Fruit fly (Drosophila melanogaster): Measurements from ENCODE around the gene CG43091.

CG43091 gene

dm6 chr3R:22745432-22745831 lies 23.1 kb downstream of the CG43091 start, which contains the start of the genes vret and HP1c (continued):
- TF ChIP-seq unpg (GFP tag; optimal IDR thresholded peaks at IDR 0.05) (no peak), gt (GFP tag; IDR thresholded peaks at IDR 0.05) (no peak), CG3838 (GFP tag; optimal IDR thresholded peaks at IDR 0.05) (no peak), Hand (GFP tag; optimal IDR thresholded peaks at IDR 0.05) (no peak), CG7963 (GFP tag; IDR thresholded peaks at IDR 0.05; ENCODE audit: partially characterized antibody) (0 out of 3 replicates have a peak, but pooled peaks have one; percentile 13), Side (GFP tag; optimal IDR thresholded peaks at IDR 0.05) (no peak), tio (GFP tag; optimal IDR thresholded peaks at IDR 0.05) (no peak), fd3F (GFP tag; optimal IDR thresholded peaks at IDR 0.05) (no peak), Mad (GFP tag; optimal IDR thresholded peaks at IDR 0.05) (no peak), gro (GFP tag; optimal IDR thresholded peaks at IDR 0.05) (no peak), CG17328 (GFP tag; IDR thresholded peaks at IDR 0.05) (no peak), Optix (GFP tag; IDR thresholded peaks at IDR 0.05) (no peak), CG10959 (GFP tag; IDR thresholded peaks at IDR 0.05) (no peak), phol (tag; optimal IDR thresholded peaks at IDR 0.05) (peak; percentile 23), CG18599 (GFP tag; optimal IDR thresholded peaks at IDR 0.05) (no peak), CTCF (GFP tag; optimal IDR thresholded peaks at IDR 0.05) (peak; percentile 42), cas (GFP tag; IDR thresholded peaks at IDR 0.05) (no peak), ATbp (GFP tag; optimal IDR thresholded peaks at IDR 0.05) (no peak), CG12942 (GFP tag; optimal IDR thresholded peaks at IDR 0.05) (no peak), B-H2 (GFP tag; optimal IDR thresholded peaks at IDR 0.05) (no peak), CG3847 (GFP tag; IDR thresholded peaks at IDR 0.05) (peak; percentile 59), zen2 (GFP tag; IDR thresholded peaks at IDR 0.05; ENCODE audit: partially characterized antibody) (no peak), crol (GFP tag; IDR thresholded peaks at IDR 0.05) (no peak), wor (GFP tag; IDR thresholded peaks at IDR 0.05) (no peak), CG15696 (tag; optimal IDR thresholded peaks at IDR 0.05) (no peak), esg (GFP tag; conservative IDR thresholded peaks at IDR 0.05) (no peak), Rfx (GFP tag; IDR thresholded peaks at IDR 0.05) (no peak), CG10147 (GFP tag; optimal IDR thresholded peaks at IDR 0.05) (no peak), Jarid2 (GFP tag; optimal IDR thresholded peaks at IDR 0.05) (no peak), fd96Cb (tag; optimal IDR thresholded peaks at IDR 0.05) (no peak), Mes4 (GFP tag; optimal IDR thresholded peaks at IDR 0.05) (no peak), ind (GFP tag; optimal IDR thresholded peaks at IDR 0.05) (no peak), CG14860 (GFP tag; IDR thresholded peaks at IDR 0.05; ENCODE audit: partially characterized antibody) (no peak), dan (GFP tag; IDR thresholded peaks at IDR 0.05) (no peak), CG10462 (GFP tag; optimal IDR thresholded peaks at IDR 0.05) (no peak), CG30403 (GFP tag; optimal IDR thresholded peaks at IDR 0.05) (no peak), Dad (GFP tag; optimal IDR thresholded peaks at IDR 0.05) (no peak), CG14441 (GFP tag; IDR thresholded peaks at IDR 0.05) (no peak), Dip2 (GFP tag; IDR thresholded peaks at IDR 0.05) (no peak), ftz-f1 (GFP tag; optimal IDR thresholded peaks at IDR 0.05) (no peak), Oli (tag; optimal IDR thresholded peaks at IDR 0.05) (no peak), CG7928 (GFP tag; optimal IDR thresholded peaks at IDR 0.05) (no peak), dmrt99B (tag; optimal IDR thresholded peaks at IDR 0.05) (no peak), CG33557 (GFP tag; optimal IDR thresholded peaks at IDR 0.05) (no peak), lmd (GFP tag; IDR thresholded peaks at IDR 0.05) (no peak), Chrac-16 (GFP tag; optimal IDR thresholded peaks at IDR 0.05) (no peak), H15 (GFP tag; IDR thresholded peaks at IDR 0.05) (no peak), Dbx (GFP tag; IDR thresholded peaks at IDR 0.05) (no peak), CG11398 (GFP tag; optimal IDR thresholded peaks at IDR 0.05) (no peak), Dip3 (GFP tag; optimal IDR thresholded peaks at IDR 0.05) (no peak), CG13775 (GFP tag; optimal IDR thresholded peaks at IDR 0.05) (no peak), CG18011 (GFP tag; optimal IDR thresholded peaks at IDR 0.05) (no peak), Xbp1 (GFP tag; optimal IDR thresholded peaks at IDR 0.05) (no peak)

Measured in whole organism, embryonic.